Fruit fly (Drosophila melanogaster): Measurements from ENCODE around the gene MnM.
A peak's percentile ranks its signal among the peaks of the same experiment; 100 is the strongest.

The MnM gene

dm6 chr3L:3178530-3179096 lies at the start of gene MnM, which contains the start of gene Girdin (continued):
- TF ChIP-seq repo (GFP tag; optimal IDR thresholded peaks at IDR 0.05) (peak; percentile 54), ssp (GFP tag; IDR thresholded peaks at IDR 0.05) (peak; percentile 66), nerfin-2 (GFP tag; IDR thresholded peaks at IDR 0.05; ENCODE audit: partially characterized antibody) (peak; percentile 59), pnt (GFP tag; optimal IDR thresholded peaks at IDR 0.05) (peak; percentile 70), Ets97D (GFP tag; optimal IDR thresholded peaks at IDR 0.05) (peak; percentile 79), CG6272 (GFP tag; IDR thresholded peaks at IDR 0.05) (peak; percentile 41; the same call in 1 of the 2 replicates), Nf-YA (GFP tag; IDR thresholded peaks at IDR 0.05) (no peak), CG4404 (GFP tag; IDR thresholded peaks at IDR 0.05) (peak; percentile 28; the same call in 1 of the 2 replicates), Xbp1 (GFP tag; optimal IDR thresholded peaks at IDR 0.05) (peak; percentile 79), esg (GFP tag; conservative IDR thresholded peaks at IDR 0.05) (peak; percentile 42), pum (GFP tag; optimal IDR thresholded peaks at IDR 0.05) (peak; percentile 79), kni (GFP tag; optimal IDR thresholded peaks at IDR 0.05) (no peak), Atf6 (GFP tag; IDR thresholded peaks at IDR 0.05) (no peak; the same call in 1 of the 2 replicates), br (optimal IDR thresholded peaks at IDR 0.05) (no peak), Gug (GFP tag; IDR thresholded peaks at IDR 0.05) (peak; percentile 56; the same call in 2 of the 4 replicates), CG10321 (GFP tag; IDR thresholded peaks at IDR 0.05) (no peak), CG1233 (GFP tag; optimal IDR thresholded peaks at IDR 0.05) (no peak), CG10267 (tag; optimal IDR thresholded peaks at IDR 0.05) (peak; percentile 55), CG9727 (GFP tag; optimal IDR thresholded peaks at IDR 0.05) (peak; percentile 46), zfh2 (GFP tag; optimal IDR thresholded peaks at IDR 0.05) (peak; percentile 91), CG12391 (tag; optimal IDR thresholded peaks at IDR 0.05) (peak; percentile 75), Hsf (GFP tag; optimal IDR thresholded peaks at IDR 0.05) (peak; percentile 77), CG31388 (GFP tag; optimal IDR thresholded peaks at IDR 0.05) (peak; percentile 17), CG10431 (GFP tag; optimal IDR thresholded peaks at IDR 0.05) (no peak), Ptx1 (GFP tag; IDR thresholded peaks at IDR 0.05) (no peak), mirr (GFP tag; optimal IDR thresholded peaks at IDR 0.05) (no peak), gce (GFP tag; IDR thresholded peaks at IDR 0.05) (no peak), CG9437 (GFP tag; optimal IDR thresholded peaks at IDR 0.05) (no peak), row (GFP tag; IDR thresholded peaks at IDR 0.05) (peak; percentile 92), CG8089 (GFP tag; optimal IDR thresholded peaks at IDR 0.05) (peak; percentile 64), Scr (GFP tag; IDR thresholded peaks at IDR 0.05; ENCODE audit: partially characterized antibody) (peak; percentile 92), D (optimal IDR thresholded peaks at IDR 0.05) (peak; percentile 91), D (GFP tag; optimal IDR thresholded peaks at IDR 0.05) (no peak), Dll (GFP tag; IDR thresholded peaks at IDR 0.05; ENCODE audit: partially characterized antibody) (peak; percentile 93), ro (GFP tag; IDR thresholded peaks at IDR 0.05) (no peak), gt (GFP tag; IDR thresholded peaks at IDR 0.05) (no peak), CG12236 (GFP tag; optimal IDR thresholded peaks at IDR 0.05) (peak; percentile 1), Ada2b (GFP tag; IDR thresholded peaks at IDR 0.05) (no peak; the same call in 1 of the 2 replicates), h (optimal IDR thresholded peaks at IDR 0.05) (no peak), TFAM (GFP tag; optimal IDR thresholded peaks at IDR 0.05) (no peak), CG7372 (GFP tag; IDR thresholded peaks at IDR 0.05) (0 out of 2 replicates have a peak, but pooled peaks have one; percentile 11), CG18619 (GFP tag; optimal IDR thresholded peaks at IDR 0.05) (peak; percentile 36), CG15073 (GFP tag; optimal IDR thresholded peaks at IDR 0.05) (no peak), CG6683 (GFP tag; optimal IDR thresholded peaks at IDR 0.05) (no peak), CrebB (tag; optimal IDR thresholded peaks at IDR 0.05) (peak; percentile 12), CG2678 (tag; optimal IDR thresholded peaks at IDR 0.05) (no peak), CG11696 (GFP tag; IDR thresholded peaks at IDR 0.05) (no peak), CG3995 (GFP tag; optimal IDR thresholded peaks at IDR 0.05) (peak; percentile 86), MBD-R2 (GFP tag; IDR thresholded peaks at IDR 0.05) (peak; percentile 63; the same call in 1 of the 2 replicates), CG10979 (tag; optimal IDR thresholded peaks at IDR 0.05) (peak; percentile 36), toy (GFP tag; IDR thresholded peaks at IDR 0.05) (no peak), CG5953 (GFP tag; IDR thresholded peaks at IDR 0.05) (no peak)
